Worm (Caenorhabditis elegans): ENCODE measurements around the gene F35E12.2.

The F35E12.2 gene

ce11 chrV:13678542-13678941, 46.1 kb downstream of the F35E12.2 start, which contains the start of the genes tag-65 and ccz-1:
TSS of gene tag-65 (minus strand) at chrV:13678587.
TSS of gene ccz-1 (plus strand) at chrV:13678875.
- TF ChIP-seq skn-1 (tag; optimal IDR thresholded peaks at IDR 0.05) (no peak), ztf-4 (tag; optimal IDR thresholded peaks at IDR 0.05) (no peak), lsy-12 (tag; optimal IDR thresholded peaks at IDR 0.05) (peak; percentile 42), nfya-1 (tag; optimal IDR thresholded peaks at IDR 0.05; ENCODE audit: insufficient read depth) (peak; percentile 87), ama-1 (optimal IDR thresholded peaks at IDR 0.05) (peak; percentile 33), nhr-237 (tag; optimal IDR thresholded peaks at IDR 0.05) (no peak), fos-1 (tag; optimal IDR thresholded peaks at IDR 0.05) (no peak), elt-1 (tag; optimal IDR thresholded peaks at IDR 0.05) (peak; percentile 3), ztf-11 (tag; optimal IDR thresholded peaks at IDR 0.05) (no peak), ceh-16 (tag; optimal IDR thresholded peaks at IDR 0.05) (no peak), ZK546.5 (tag; optimal IDR thresholded peaks at IDR 0.05) (no peak), unc-62 (GFP tag; optimal IDR thresholded peaks at IDR 0.05) (no peak), R02D3.7 (tag; optimal IDR thresholded peaks at IDR 0.05) (peak; percentile 81), elt-3 (tag; optimal IDR thresholded peaks at IDR 0.05) (no peak), jun-1 (tag; optimal IDR thresholded peaks at IDR 0.05) (peak; percentile 70), fkh-10 (GFP tag; optimal IDR thresholded peaks at IDR 0.05) (peak; percentile 37), nhr-76 (tag; optimal IDR thresholded peaks at IDR 0.05) (no peak), nhr-77 (tag; optimal IDR thresholded peaks at IDR 0.05) (peak; percentile 37), pha-4 (tag; optimal IDR thresholded peaks at IDR 0.05) (peak; percentile 94), egl-5 (tag; optimal IDR thresholded peaks at IDR 0.05) (peak; percentile 65), nhr-67 (tag; optimal IDR thresholded peaks at IDR 0.05) (no peak), unc-39 (tag; optimal IDR thresholded peaks at IDR 0.05) (no peak), mml-1 (tag; optimal IDR thresholded peaks at IDR 0.05) (no peak), nhr-11 (tag; optimal IDR thresholded peaks at IDR 0.05) (peak; percentile 11), snpc-4 (tag; optimal IDR thresholded peaks at IDR 0.05) (peak; percentile 79), nhr-28 (tag; optimal IDR thresholded peaks at IDR 0.05) (no peak), egl-27 (tag; optimal IDR thresholded peaks at IDR 0.05) (peak; percentile 40), fkh-2 (tag; optimal IDR thresholded peaks at IDR 0.05) (no peak), nhr-23 (tag; optimal IDR thresholded peaks at IDR 0.05) (peak; percentile 94), eor-1 (tag; optimal IDR thresholded peaks at IDR 0.05) (no peak), ceh-28 (tag; optimal IDR thresholded peaks at IDR 0.05) (peak; percentile 77), daf-12 (tag; optimal IDR thresholded peaks at IDR 0.05) (no peak), lin-39 (tag; optimal IDR thresholded peaks at IDR 0.05) (peak; percentile 37), nhr-12 (tag; optimal IDR thresholded peaks at IDR 0.05) (no peak), pqm-1 (tag; optimal IDR thresholded peaks at IDR 0.05) (peak; percentile 27), aly-2 (tag; optimal IDR thresholded peaks at IDR 0.05) (no peak), ceh-9 (tag; optimal IDR thresholded peaks at IDR 0.05) (no peak), lin-15B (tag; optimal IDR thresholded peaks at IDR 0.05) (peak; percentile 91), zag-1 (tag; optimal IDR thresholded peaks at IDR 0.05) (no peak), hmg-11 (tag; optimal IDR thresholded peaks at IDR 0.05) (no peak), ceh-82 (tag; optimal IDR thresholded peaks at IDR 0.05) (peak; percentile 71), tbx-2 (tag; optimal IDR thresholded peaks at IDR 0.05) (peak; percentile 80), mdl-1 (tag; optimal IDR thresholded peaks at IDR 0.05) (no peak), elt-2 (tag; optimal IDR thresholded peaks at IDR 0.05) (peak; percentile 53), nhr-43 (tag; optimal IDR thresholded peaks at IDR 0.05; ENCODE audit: poor library complexity, severe bottlenecking) (peak; percentile 92), nhr-25 (tag; optimal IDR thresholded peaks at IDR 0.05) (peak; percentile 35), sea-2 (GFP tag; optimal IDR thresholded peaks at IDR 0.05) (no peak)
